Fruit fly (Drosophila melanogaster) Kc167 (cell line): ENCODE results near the gene CG32087.

Experiments
- Myc ChIP-seq: fragments of >200 bp; optimal IDR thresholded peaks from 2 replicates; lab custom pipeline; 2017; ENCODE audit warnings: missing external identifiers
- Sin3A ChIP-seq: fragments of >200 bp; optimal IDR thresholded peaks from 2 replicates; lab custom pipeline; 2018; ENCODE audit warnings: missing external identifiers
- h ChIP-seq: fragments of >200 bp; optimal IDR thresholded peaks from 3 replicates; lab custom pipeline; 2018; ENCODE audit warnings: missing external identifiers
- insv ChIP-seq: fragments of >200 bp; optimal IDR thresholded peaks from 3 replicates; lab custom pipeline; 2018; ENCODE audit warnings: missing external identifiers
- psq ChIP-seq: fragments of >200 bp; optimal IDR thresholded peaks from 2 replicates; lab custom pipeline; 2017; ENCODE audit warnings: missing external identifiers
- ttk ChIP-seq: sonication (Bioruptor generic); optimal IDR thresholded peaks from 2 replicates; lab custom pipeline; 2017; ENCODE audit warnings: missing external identifiers

CG32087 gene

dm6 chr3L:11731841-11732240, at the start of gene CG32087:
Gene CG32087, plus strand, starts transcription at chr3L:11732141.
- TF ChIP-seq Sin3A (lab: Kevin White, UChicago), result no peak
- TF ChIP-seq ttk, result no peak
- TF ChIP-seq Myc (lab: Kevin White, UChicago), result no peak
- no peak for TF ChIP-seq h
- no peak for TF ChIP-seq insv (lab: Kevin White, UChicago)
- no peak for TF ChIP-seq psq (lab: Kevin White, UChicago)

DNA sequence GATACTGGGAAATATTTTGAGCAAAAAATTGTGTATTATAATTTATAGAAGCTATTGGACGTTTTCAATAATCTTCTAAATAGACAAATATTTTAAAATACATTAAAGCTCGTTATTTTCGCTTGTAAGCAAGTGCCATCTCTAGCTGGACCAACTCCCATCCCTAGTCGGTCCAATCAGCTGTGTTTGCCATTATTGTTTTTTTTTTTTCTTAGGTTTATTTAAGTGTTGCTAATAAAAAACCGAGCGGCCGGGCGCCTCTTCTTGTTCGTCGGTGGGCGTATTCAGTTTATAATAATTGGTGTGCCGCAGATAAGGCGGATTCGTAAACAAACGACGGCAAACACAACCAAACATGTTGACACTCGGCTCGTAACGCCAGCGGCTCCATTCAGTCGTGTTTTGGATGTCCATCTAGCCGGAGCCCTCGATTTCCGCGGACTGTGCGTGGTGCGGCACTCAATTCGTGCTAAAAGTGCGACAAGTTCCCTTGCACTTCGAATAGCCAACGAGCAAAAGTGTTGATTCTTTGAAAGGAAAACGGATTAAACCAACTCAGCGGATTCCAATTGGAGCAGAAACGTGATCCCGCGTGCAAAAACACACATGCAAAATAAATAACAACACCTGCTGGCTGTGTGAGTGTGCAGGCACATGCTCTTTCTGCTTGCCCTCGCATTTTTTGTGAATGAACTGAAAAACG, 48.0 kb upstream of the CG32087 start, which contains the start of gene Sugb:
Sugb (plus strand) TSS at position 162 of the 703 bp plus-strand sequence.
- TF ChIP-seq insv (lab: Kevin White, UChicago), result no peak

- TF ChIP-seq psq (lab: Kevin White, UChicago), result no peak
- TF ChIP-seq Myc (lab: Kevin White, UChicago), result no peak
- TF ChIP-seq h, result no peak
- TF ChIP-seq insv (lab: Kevin White, UChicago), result no peak
- no peak for TF ChIP-seq Sin3A (lab: Kevin White, UChicago)
- TF ChIP-seq ttk, result no peak
These were observed 47.5 kb upstream of the CG32087 start for dm6 chr3L:11684522-11684851.

dm6 chr3L:11685876-11686275, 46.1 kb upstream of the CG32087 start:
- no peak for TF ChIP-seq h

DNA sequence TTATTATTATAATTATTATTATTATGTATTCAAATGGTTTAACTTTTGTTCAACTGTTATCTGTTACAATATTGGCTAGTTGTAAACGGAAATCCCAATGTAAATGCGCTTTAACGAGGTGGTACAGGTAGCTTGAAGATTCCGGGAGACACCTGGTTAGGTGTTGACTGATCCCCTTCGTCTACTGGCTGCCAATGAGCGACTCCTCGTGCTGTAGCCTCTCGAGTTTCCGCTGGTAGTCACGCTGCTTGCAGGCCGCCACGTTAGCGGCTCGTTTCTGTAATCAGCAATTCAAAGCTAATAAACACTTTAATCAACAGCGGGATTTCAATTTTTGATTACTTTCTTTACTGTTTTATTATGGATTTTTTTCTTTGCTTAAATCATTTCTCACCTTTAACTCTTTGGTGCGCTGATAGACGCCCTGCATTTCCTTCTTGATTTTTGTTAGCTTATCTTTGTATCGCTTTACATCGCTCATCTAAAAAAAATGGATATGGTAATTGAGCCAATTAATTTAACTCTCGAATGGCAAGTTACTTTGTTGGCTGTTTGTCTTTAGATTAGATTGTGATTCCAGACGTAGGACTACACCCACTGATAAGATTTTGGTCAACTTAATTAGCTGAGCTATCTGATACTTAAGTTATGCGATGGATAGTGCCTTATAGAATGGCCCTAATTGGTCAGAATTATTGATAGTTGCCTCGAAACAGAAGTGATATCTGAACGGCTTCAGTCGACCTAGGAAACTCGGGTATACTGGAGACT, 41.9 kb upstream of the CG32087 start:
- TF ChIP-seq Sin3A (lab: Kevin White, UChicago) (no peak), h (no peak), psq (lab: Kevin White, UChicago) (no peak), insv (lab: Kevin White, UChicago) (no peak), Myc (lab: Kevin White, UChicago) (no peak), ttk (no peak)

DNA sequence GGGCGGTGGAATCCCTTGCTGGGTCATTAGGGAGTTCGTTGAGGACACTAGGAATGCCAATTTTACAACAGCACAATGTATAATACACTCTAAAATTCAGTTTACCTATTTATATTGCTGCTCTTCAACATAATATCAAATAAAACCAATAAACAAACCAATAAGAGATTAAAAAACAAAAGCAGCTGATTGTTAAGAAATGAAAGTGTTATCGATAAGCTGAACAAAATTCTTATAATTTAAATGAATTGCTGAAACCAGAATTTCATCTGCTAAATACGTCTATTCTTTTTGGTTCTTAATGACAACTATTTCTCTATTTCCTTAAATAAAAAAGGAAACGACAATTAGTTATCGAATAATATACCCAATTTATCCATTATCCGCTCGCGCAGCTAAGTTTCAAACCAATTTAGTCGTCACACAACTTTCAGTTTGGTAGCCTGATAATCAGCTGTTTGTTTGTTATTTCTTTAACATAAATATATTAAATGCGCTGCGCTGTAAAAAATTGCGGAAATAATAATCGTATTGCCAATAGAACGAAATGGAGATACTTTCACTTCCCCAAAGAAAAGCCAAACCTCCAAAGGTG, 40.6 kb upstream of the CG32087 start, which contains the start of the genes Pldn and CG14135:
Pldn (minus strand) TSS at position 197 of the 595 bp plus-strand sequence.
CG14135 (plus strand) TSS at position 369 of the 595 bp plus-strand sequence.
- TF ChIP-seq insv (lab: Kevin White, UChicago), result no peak
- no peak for TF ChIP-seq ttk
- TF ChIP-seq Myc (lab: Kevin White, UChicago), result no peak
- no peak for TF ChIP-seq h
- TF ChIP-seq psq (lab: Kevin White, UChicago), result no peak
- TF ChIP-seq Sin3A (lab: Kevin White, UChicago), result no peak

DNA sequence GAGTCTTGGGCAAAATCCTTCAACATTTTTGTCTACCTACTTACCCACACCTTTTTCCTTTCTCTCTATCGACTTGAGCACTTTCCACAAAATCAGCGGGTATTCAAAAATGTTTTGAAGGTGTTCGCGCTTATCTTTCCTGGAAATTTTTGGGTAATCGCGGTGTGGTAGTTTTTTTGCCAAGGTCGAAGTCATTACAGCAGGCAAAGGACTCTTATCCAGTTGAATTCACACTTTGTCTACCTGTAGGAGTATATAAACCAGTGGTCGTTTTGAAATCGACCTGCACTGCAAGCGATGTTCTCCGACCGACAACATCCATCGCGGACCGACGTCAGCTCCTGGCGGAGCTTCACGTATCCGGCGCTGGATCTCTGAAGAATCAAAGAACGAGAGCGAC, 39.1 kb upstream of the CG32087 start:
- TF ChIP-seq ttk (no peak), Sin3A (lab: Kevin White, UChicago) (no peak), h (no peak), psq (lab: Kevin White, UChicago) (no peak), Myc (lab: Kevin White, UChicago) (no peak), insv (lab: Kevin White, UChicago) (no peak)

dm6 chr3L:11695063-11695462, 36.9 kb upstream of the CG32087 start:
- TF ChIP-seq Sin3A (lab: Kevin White, UChicago), result no peak
- TF ChIP-seq insv (lab: Kevin White, UChicago), result no peak
- TF ChIP-seq psq (lab: Kevin White, UChicago), result no peak
- no peak for TF ChIP-seq ttk
- no peak for TF ChIP-seq Myc (lab: Kevin White, UChicago)
- no peak for TF ChIP-seq h

dm6 chr3L:11695827-11696226, 36.1 kb upstream of the CG32087 start:
- TF ChIP-seq ttk (no peak), insv (lab: Kevin White, UChicago) (no peak), psq (lab: Kevin White, UChicago) (no peak), Myc (lab: Kevin White, UChicago) (no peak), h (no peak), Sin3A (lab: Kevin White, UChicago) (no peak)

DNA sequence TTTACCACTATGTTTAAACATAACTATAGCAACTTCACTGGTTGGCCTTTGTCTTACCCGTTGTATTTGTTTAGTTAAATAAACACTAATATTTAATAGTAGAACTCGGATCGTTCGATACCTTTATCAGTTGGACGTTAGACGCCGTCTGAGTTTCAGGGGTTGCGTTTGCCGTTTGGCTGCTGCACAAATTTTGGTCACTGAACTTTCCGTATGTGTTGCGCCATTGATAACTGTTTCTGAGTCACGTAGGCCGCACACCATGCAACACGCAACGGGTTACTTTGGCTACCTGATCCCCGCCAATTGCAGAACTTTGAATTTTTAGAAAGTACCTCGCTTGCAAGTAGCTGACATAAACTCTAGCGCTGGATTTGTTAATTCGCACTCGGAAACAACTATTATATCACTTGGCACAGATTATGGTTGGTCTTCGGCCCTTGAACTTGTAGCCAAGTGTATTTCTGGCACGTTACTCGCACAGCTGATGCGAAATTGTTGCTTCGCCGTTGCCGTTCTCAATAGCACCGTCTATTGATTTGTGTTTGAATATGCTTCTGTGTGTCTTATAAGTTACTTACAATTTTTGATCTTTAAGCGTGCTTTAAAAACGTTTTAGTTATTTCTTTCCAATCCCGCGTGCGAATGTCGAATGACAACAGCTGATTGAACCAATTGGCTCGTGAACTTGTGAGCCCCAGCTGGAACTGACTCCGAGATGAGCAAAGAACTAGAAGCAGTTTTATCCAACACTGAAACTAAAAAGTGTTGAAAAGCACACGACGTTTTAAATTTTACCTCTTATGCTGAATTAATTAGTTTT, 35.4 kb upstream of the CG32087 start, which contains the start of gene Dph1:
Dph1 (minus strand) TSS at position 670 of the 823 bp plus-strand sequence.
- TF ChIP-seq insv (lab: Kevin White, UChicago) (no peak), Myc (lab: Kevin White, UChicago) (no peak), psq (lab: Kevin White, UChicago) (no peak), ttk (no peak), h (no peak), Sin3A (lab: Kevin White, UChicago) (no peak)

dm6 chr3L:11699163-11699562, 32.8 kb upstream of the CG32087 start, which contains the start of gene Dnai2:
Gene Dnai2, minus strand, starts transcription at chr3L:11699263.
- no peak for TF ChIP-seq Sin3A (lab: Kevin White, UChicago)

DNA sequence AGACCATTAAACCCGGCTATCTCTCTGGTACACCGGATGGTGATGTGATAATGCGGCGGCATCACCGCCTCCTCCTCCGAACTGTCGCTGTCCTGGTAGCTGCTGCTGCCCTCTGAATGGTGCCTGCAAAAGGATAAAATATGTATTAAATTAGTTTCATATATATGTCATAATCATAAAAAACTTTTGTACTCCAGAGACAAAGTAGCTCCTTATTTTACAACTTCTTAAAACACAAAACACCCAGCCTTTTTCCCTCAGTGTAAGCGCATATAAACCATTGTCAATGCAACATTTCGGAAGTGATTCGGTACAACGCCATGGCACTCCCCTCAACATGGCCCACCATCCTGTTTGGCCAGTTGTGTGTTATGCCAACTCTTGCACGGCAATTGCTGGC, 30.3 kb upstream of the CG32087 start:
- no peak for TF ChIP-seq insv (lab: Kevin White, UChicago)
- no peak for TF ChIP-seq Sin3A (lab: Kevin White, UChicago)
- no peak for TF ChIP-seq Myc (lab: Kevin White, UChicago)
- TF ChIP-seq ttk, result no peak
- no peak for TF ChIP-seq psq (lab: Kevin White, UChicago)
